Fruit fly (Drosophila melanogaster) whole organism, prepupa: ENCODE data around the gene hry.
A peak's percentile ranks its signal among the peaks of the same experiment; 100 is the strongest.

Source experiments
- CG10669 ChIP-seq: fragments of 200-800 bp; sonication (Bioruptor generic); optimal IDR thresholded peaks from 3 replicates; lab custom pipeline; 2018; ENCODE audit warnings: missing biosample characterization, mild to moderate bottlenecking, missing genetic modification characterization, moderate library complexity
- CG11762 ChIP-seq: fragments of 200-800 bp; sonication (Bioruptor generic); optimal IDR thresholded peaks from 3 replicates; lab custom pipeline; 2016; ENCODE audit warnings: missing biosample characterization, missing genetic modification characterization; ENCODE audit not compliant: insufficient read depth
- CG1621 ChIP-seq: fragments of 200-800 bp; sonication (Bioruptor generic); optimal IDR thresholded peaks from 3 replicates; lab custom pipeline; 2018; ENCODE audit warnings: missing biosample characterization, mild to moderate bottlenecking, missing genetic modification characterization
- CG6276 ChIP-seq: fragments of 200-800 bp; sonication (Bioruptor generic); optimal IDR thresholded peaks from 2 replicates; lab custom pipeline; 2017; ENCODE audit warnings: missing biosample characterization, mild to moderate bottlenecking, missing genetic modification characterization
- CG7368 ChIP-seq: fragments of 200-800 bp; sonication (Bioruptor generic); optimal IDR thresholded peaks from 3 replicates; lab custom pipeline; 2016; ENCODE audit warnings: missing biosample characterization, missing genetic modification characterization
- CG8319 ChIP-seq: fragments of 200-800 bp; sonication (Bioruptor generic); optimal IDR thresholded peaks from 3 replicates; lab custom pipeline; 2016; ENCODE audit warnings: missing biosample characterization, missing genetic modification characterization
- Gug ChIP-seq: fragments of 200-800 bp; sonication (Bioruptor generic); IDR thresholded peaks from 2 replicates; pipeline ENCODE4 v1.3.6; 2022; ENCODE audit warnings: missing biosample characterization, missing genetic modification characterization
- Hr38 ChIP-seq: sonication (Bioruptor generic); optimal IDR thresholded peaks from 2 replicates; lab custom pipeline; 2016; ENCODE audit warnings: missing biosample characterization, missing genetic modification characterization
- Hr39 ChIP-seq: fragments of 200-800 bp; sonication (Bioruptor generic); optimal IDR thresholded peaks from 2 replicates; lab custom pipeline; 2016; ENCODE audit warnings: missing biosample characterization, missing genetic modification characterization
- OdsH ChIP-seq: fragments of 200-800 bp; sonication (Bioruptor generic); optimal IDR thresholded peaks from 3 replicates; lab custom pipeline; 2016; ENCODE audit warnings: missing biosample characterization, missing genetic modification characterization
- Sox102F ChIP-seq: fragments of 200-800 bp; sonication (Bioruptor generic); optimal IDR thresholded peaks from 2 replicates; lab custom pipeline; 2016; ENCODE audit warnings: missing biosample characterization, mild to moderate bottlenecking, missing genetic modification characterization
- acj6 ChIP-seq: fragments of 200-800 bp; sonication (Bioruptor generic); optimal IDR thresholded peaks from 3 replicates; lab custom pipeline; 2016; ENCODE audit warnings: missing biosample characterization, missing genetic modification characterization
- dsx ChIP-seq: fragments of 200-800 bp; optimal IDR thresholded peaks from 3 replicates; lab custom pipeline; 2019; ENCODE audit warnings: missing biosample characterization, mild to moderate bottlenecking, missing genetic modification characterization, moderate library complexity; ENCODE audit not compliant: poor library complexity, severe bottlenecking

DNA sequence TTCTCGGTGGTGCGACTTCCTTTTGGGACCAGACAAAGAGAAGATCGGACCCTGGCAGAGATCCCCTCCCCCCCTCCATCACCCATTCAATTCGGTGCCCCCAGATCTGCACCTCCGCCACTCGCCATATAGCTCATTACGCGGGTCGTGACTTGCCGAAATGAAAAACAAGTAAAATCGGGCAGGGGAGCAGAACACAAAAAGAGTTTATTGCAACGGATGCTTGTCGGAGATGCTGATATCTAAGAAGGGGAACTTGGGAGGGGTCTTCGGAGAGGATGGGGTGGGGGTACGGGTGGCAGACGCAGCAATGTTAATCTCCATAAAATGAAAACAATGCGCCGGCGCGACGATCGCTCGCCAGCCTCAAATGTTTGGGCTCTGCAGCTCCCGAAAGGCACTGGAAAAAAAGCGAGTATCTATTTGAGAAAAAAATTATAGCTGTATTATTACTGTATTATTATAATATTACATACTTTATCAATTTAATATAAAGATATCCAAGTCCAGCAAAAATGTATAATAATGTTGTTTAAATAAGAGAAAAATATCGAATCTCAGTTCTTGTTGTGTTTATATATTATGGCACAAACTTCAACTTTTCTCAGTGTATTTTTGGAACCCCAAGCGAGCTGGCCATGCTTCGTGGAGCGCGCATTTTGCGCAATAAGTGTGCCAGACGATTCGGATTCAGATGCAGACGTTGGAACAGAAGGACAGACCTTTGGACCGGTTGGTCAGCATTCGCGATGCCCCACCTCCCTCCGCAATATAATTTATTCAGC, 7.6 kb upstream of the hry start:
- peak; percentile 75 for TF ChIP-seq CG7368 (GFP tag; lab: Kevin White, UChicago)
- TF ChIP-seq Gug (GFP tag; lab: Robert Waterston, UW): peak; percentile 69
- peak; percentile 85 for TF ChIP-seq Sox102F
- peak; percentile 46 for TF ChIP-seq Hr39
- peak; percentile 74 for TF ChIP-seq CG8319 (GFP tag; lab: Kevin White, UChicago)
- TF ChIP-seq dsx (GFP tag; lab: Kevin White, UChicago): peak; percentile 93
- TF ChIP-seq CG6276 (GFP tag; lab: Kevin White, UChicago): peak; percentile 52
- TF ChIP-seq OdsH (GFP tag; lab: Kevin White, UChicago): peak; percentile 87
- peak; percentile 88 for TF ChIP-seq acj6 (GFP tag; lab: Kevin White, UChicago)
- peak; percentile 70 for TF ChIP-seq CG1621 (tag; lab: Kevin White, UChicago)
- TF ChIP-seq CG10669 (GFP tag; lab: Kevin White, UChicago): peak; percentile 89
- no peak for TF ChIP-seq Hr38 (GFP tag; lab: Kevin White, UChicago)
- TF ChIP-seq CG11762 (GFP tag; lab: Kevin White, UChicago): peak; percentile 83
